Worm (Caenorhabditis elegans) whole organism, young adult: ENCODE data around the gene C03B1.13.

Experiments
- B0019.2 ChIP-seq: fragments of 200-800 bp; sonication (Bioruptor generic); conservative IDR thresholded peaks from 2 replicates; pipeline ENCODE4 v1.3.6; 2022; ENCODE audit warnings: missing genetic modification reagents, missing genetic modification characterization, missing compliant biosample characterization
- B0035.1 ChIP-seq: sonication (generic microtip); optimal IDR thresholded peaks from 2 replicates; lab custom pipeline; 2016; ENCODE audit warnings: missing genetic modification characterization, mild to moderate bottlenecking, missing compliant biosample characterization, missing genotype, missing genetic modification reagents
- B0336.3 ChIP-seq: fragments of 200-800 bp; sonication (Bioruptor generic); IDR thresholded peaks from 2 replicates; pipeline ENCODE4 v1.3.6; 2022; ENCODE audit warnings: missing genetic modification characterization, missing compliant biosample characterization
- F23B12.7 ChIP-seq: sonication (generic microtip); optimal IDR thresholded peaks from 2 replicates; lab custom pipeline; 2017; ENCODE audit warnings: missing genetic modification characterization, mild to moderate bottlenecking, missing compliant biosample characterization, antibody characterized with exemption, moderate library complexity; ENCODE audit not compliant: insufficient read depth
- K12H6.12 ChIP-seq: fragments of 200-800 bp; sonication (Bioruptor generic); optimal IDR thresholded peaks from 2 replicates; lab custom pipeline; 2018; ENCODE audit warnings: mild to moderate bottlenecking, missing genetic modification characterization, missing compliant biosample characterization
- T26A5.8 ChIP-seq: sonication (generic microtip); optimal IDR thresholded peaks from 2 replicates; lab custom pipeline; 2016; ENCODE audit warnings: missing genetic modification characterization, missing compliant biosample characterization
- Y95B8A.8 ChIP-seq: fragments of 200-800 bp; sonication (Bioruptor generic); IDR thresholded peaks from 2 replicates; pipeline ENCODE4 v1.3.6; 2022; ENCODE audit warnings: missing genetic modification reagents, missing genetic modification characterization, missing compliant biosample characterization
- ZK185.1 ChIP-seq: sonication (generic microtip); optimal IDR thresholded peaks from 2 replicates; lab custom pipeline; 2016; ENCODE audit warnings: mild to moderate bottlenecking, missing genetic modification characterization, missing compliant biosample characterization; ENCODE audit not compliant: poor library complexity, severe bottlenecking
- ama-1 ChIP-seq, 3 experiments: fragments of 150-350 bp in 1 of 3; sonication (generic microtip) in 2 of 3; optimal IDR thresholded peaks; 2 replicates each; lab custom pipeline; 2014 to 2018; ENCODE audit warnings: missing biosample characterization in 2 of 3, missing genetic modification characterization in 2 of 3, missing genetic modification reagents in 2 of 3
- aptf-3 ChIP-seq: fragments of 200-800 bp; sonication (Bioruptor generic); IDR thresholded peaks from 2 replicates; pipeline ENCODE4 v1.3.6; 2022; ENCODE audit warnings: missing genetic modification characterization, missing compliant biosample characterization
- attf-5 ChIP-seq: fragments of 200-800 bp; sonication (Bioruptor generic); optimal IDR thresholded peaks from 2 replicates; lab custom pipeline; 2018; ENCODE audit warnings: mild to moderate bottlenecking, missing genetic modification characterization, missing compliant biosample characterization
- ccch-3 ChIP-seq: fragments of 200-800 bp; sonication (Bioruptor generic); optimal IDR thresholded peaks from 2 replicates; lab custom pipeline; 2018; ENCODE audit warnings: mild to moderate bottlenecking, missing genetic modification characterization, missing compliant biosample characterization
- cebp-1 ChIP-seq, 2 experiments: fragments of 200-800 bp in 1 of 2; sonication (Bioruptor generic) in 1 of 2; sonication (generic microtip) in 1 of 2; IDR thresholded peaks in 1 of 2; optimal IDR thresholded peaks in 1 of 2; 2 replicates each; pipeline versions ENCODE4 v1.3.6 to Lab custom; 2017 to 2022; ENCODE audit warnings: missing compliant biosample characterization in 2 of 2, missing genetic modification characterization in 2 of 2, mild to moderate bottlenecking in 1 of 2, missing genetic modification reagents in 1 of 2, moderate library complexity in 1 of 2
- ceh-27 ChIP-seq: fragments of 200-800 bp; sonication (Bioruptor generic); optimal IDR thresholded peaks from 2 replicates; lab custom pipeline; 2018; ENCODE audit warnings: mild to moderate bottlenecking, missing genetic modification characterization, moderate library complexity, missing compliant biosample characterization
- ceh-58 ChIP-seq: fragments of 200-800 bp; sonication (Bioruptor generic); IDR thresholded peaks from 2 replicates; pipeline ENCODE4 v1.3.6; 2022; ENCODE audit warnings: missing genetic modification characterization, missing compliant biosample characterization
- ceh-79 ChIP-seq: sonication (generic microtip); optimal IDR thresholded peaks from 2 replicates; lab custom pipeline; 2017; ENCODE audit warnings: mild to moderate bottlenecking, missing genetic modification characterization, missing compliant biosample characterization
- chd-7 ChIP-seq: sonication (generic microtip); optimal IDR thresholded peaks from 2 replicates; lab custom pipeline; 2016; ENCODE audit warnings: mild to moderate bottlenecking, missing genetic modification characterization, moderate library complexity, missing compliant biosample characterization
- die-1 ChIP-seq: sonication (generic microtip); optimal IDR thresholded peaks from 2 replicates; lab custom pipeline; 2016; ENCODE audit warnings: missing genotype, mild to moderate bottlenecking, missing genetic modification characterization, missing compliant biosample characterization
- efl-1 ChIP-seq: fragments of 150-350 bp; optimal IDR thresholded peaks from 2 replicates; lab custom pipeline; 2014; ENCODE audit warnings: missing biosample characterization, missing genetic modification reagents, missing genetic modification characterization
- egl-18 ChIP-seq: fragments of 200-800 bp; sonication (Bioruptor generic); IDR thresholded peaks from 2 replicates; pipeline ENCODE4 v1.3.6; 2022; ENCODE audit warnings: missing genetic modification reagents, missing genetic modification characterization, missing compliant biosample characterization
- egrh-3 ChIP-seq: fragments of 200-800 bp; sonication (Bioruptor generic); IDR thresholded peaks from 2 replicates; pipeline ENCODE4 v1.3.6; 2022; ENCODE audit warnings: missing genetic modification reagents, missing genetic modification characterization, missing compliant biosample characterization
- ets-4 ChIP-seq: fragments of 200-800 bp; sonication (Bioruptor generic); optimal IDR thresholded peaks from 2 replicates; lab custom pipeline; 2018; ENCODE audit warnings: mild to moderate bottlenecking, missing genetic modification characterization, missing compliant biosample characterization
- hmg-1.2 ChIP-seq: fragments of 200-800 bp; sonication (Bioruptor generic); IDR thresholded peaks from 2 replicates; pipeline ENCODE4 v1.3.6; 2022; ENCODE audit warnings: missing genetic modification reagents, missing genetic modification characterization, missing compliant biosample characterization
- hrde-1 ChIP-seq: sonication (generic microtip); optimal IDR thresholded peaks from 2 replicates; lab custom pipeline; 2016; ENCODE audit warnings: missing genetic modification characterization, mild to moderate bottlenecking, missing compliant biosample characterization, moderate library complexity, missing genotype, missing genetic modification reagents, borderline replicate concordance
- lin-40 ChIP-seq: sonication (generic microtip); optimal IDR thresholded peaks from 2 replicates; lab custom pipeline; 2016; ENCODE audit warnings: missing genetic modification characterization, mild to moderate bottlenecking, missing compliant biosample characterization, missing genotype, missing genetic modification reagents
- lir-1 ChIP-seq: fragments of 200-800 bp; sonication (Bioruptor generic); conservative IDR thresholded peaks from 2 replicates; pipeline ENCODE4 v1.3.6; 2022; ENCODE audit warnings: missing genetic modification reagents, missing genetic modification characterization, missing compliant biosample characterization
- madf-10 ChIP-seq: sonication (generic microtip); optimal IDR thresholded peaks from 2 replicates; lab custom pipeline; 2016; ENCODE audit warnings: mild to moderate bottlenecking, missing genetic modification characterization, missing compliant biosample characterization
- madf-3 ChIP-seq: fragments of 200-800 bp; sonication (Bioruptor generic); IDR thresholded peaks from 2 replicates; pipeline ENCODE4 v1.3.6; 2022; ENCODE audit warnings: missing genetic modification reagents, missing genetic modification characterization, missing compliant biosample characterization
- mcd-1 ChIP-seq: fragments of 200-800 bp; sonication (Bioruptor generic); IDR thresholded peaks from 2 replicates; pipeline ENCODE4 v1.3.6; 2022; ENCODE audit warnings: missing genetic modification reagents, missing genetic modification characterization, missing compliant biosample characterization
- mes-4 ChIP-seq: sonication (generic microtip); optimal IDR thresholded peaks from 2 replicates; lab custom pipeline; 2016; ENCODE audit warnings: missing genotype, missing genetic modification characterization, missing compliant biosample characterization
- mxl-1 ChIP-seq: sonication (generic microtip); optimal IDR thresholded peaks from 2 replicates; lab custom pipeline; 2016; ENCODE audit warnings: missing genetic modification characterization, missing compliant biosample characterization
- nfyb-1 ChIP-seq: fragments of 200-800 bp; sonication (Bioruptor generic); IDR thresholded peaks from 2 replicates; pipeline ENCODE4 v1.3.6; 2022; ENCODE audit warnings: missing genetic modification reagents, missing genetic modification characterization, missing compliant biosample characterization
- nhr-80 ChIP-seq: sonication (generic microtip); optimal IDR thresholded peaks from 2 replicates; lab custom pipeline; 2016; ENCODE audit warnings: missing genetic modification characterization, missing compliant biosample characterization
- rcor-1 ChIP-seq: fragments of 200-800 bp; sonication (Bioruptor generic); IDR thresholded peaks from 2 replicates; pipeline ENCODE4 v1.3.6; 2022; ENCODE audit warnings: missing genetic modification reagents, missing genetic modification characterization, missing compliant biosample characterization
- repo-1 ChIP-seq: sonication (generic microtip); optimal IDR thresholded peaks from 2 replicates; lab custom pipeline; 2017; ENCODE audit warnings: mild to moderate bottlenecking, missing genetic modification characterization, missing compliant biosample characterization
- snpc-3.4 ChIP-seq: sonication (generic microtip); optimal IDR thresholded peaks from 2 replicates; lab custom pipeline; 2017; ENCODE audit warnings: missing genetic modification characterization, mild to moderate bottlenecking, missing compliant biosample characterization, antibody characterized with exemption, moderate library complexity, missing genotype, missing genetic modification reagents
- snpc-4 ChIP-seq, 5 experiments: fragments of 150-350 bp in 1 of 5; sonication (generic microtip) in 4 of 5; optimal IDR thresholded peaks; 2 replicates each; lab custom pipeline; 2014 to 2018; ENCODE audit warnings: missing genetic modification characterization in 5 of 5, missing biosample characterization in 3 of 5, antibody characterized with exemption in 2 of 5, mild to moderate bottlenecking in 2 of 5, missing compliant biosample characterization in 2 of 5, missing genotype in 2 of 5, moderate library complexity in 2 of 5, missing genetic modification reagents in 1 of 5
- sptf-2 ChIP-seq: fragments of 200-800 bp; sonication (Bioruptor generic); optimal IDR thresholded peaks from 2 replicates; lab custom pipeline; 2018; ENCODE audit warnings: mild to moderate bottlenecking, missing genetic modification characterization, missing compliant biosample characterization
- tbp1 ChIP-seq: fragments of 200-800 bp; sonication (Bioruptor generic); optimal IDR thresholded peaks from 2 replicates; lab custom pipeline; 2018; ENCODE audit warnings: mild to moderate bottlenecking, missing genetic modification characterization, missing compliant biosample characterization
- ztf-22 ChIP-seq: fragments of 200-800 bp; sonication (Bioruptor generic); optimal IDR thresholded peaks from 2 replicates; lab custom pipeline; 2018; ENCODE audit warnings: mild to moderate bottlenecking, missing genetic modification characterization, moderate library complexity, missing compliant biosample characterization
- ztf-26 ChIP-seq: sonication (generic microtip); optimal IDR thresholded peaks from 2 replicates; lab custom pipeline; 2017; ENCODE audit warnings: missing genetic modification characterization, missing compliant biosample characterization
- ztf-6 ChIP-seq: fragments of 200-800 bp; sonication (Bioruptor generic); IDR thresholded peaks from 2 replicates; pipeline ENCODE4 v1.3.6; 2022; ENCODE audit warnings: missing genetic modification reagents, missing genetic modification characterization, missing compliant biosample characterization

C03B1.13 gene

DNA sequence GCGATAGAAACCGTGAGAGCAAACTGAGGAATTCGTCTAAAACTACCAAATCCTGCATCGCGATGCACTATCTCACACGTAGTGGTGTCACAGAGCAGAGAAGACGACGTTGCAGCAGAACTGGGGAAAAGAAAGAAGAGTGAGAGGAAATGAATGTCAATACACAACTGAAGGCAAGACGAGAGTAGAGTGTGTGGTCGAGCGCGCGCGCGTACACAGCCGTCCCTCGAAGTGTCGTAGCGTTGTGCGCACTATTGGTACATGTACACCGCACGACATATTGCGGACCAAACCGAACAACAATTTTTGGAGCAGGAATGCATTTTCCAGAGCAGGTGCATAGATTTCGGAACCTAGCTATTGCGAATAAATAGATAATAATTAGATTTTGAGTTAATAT is 40.5 kb upstream of the C03B1.13 start (continued):
- 0 out of 2 replicates have a peak, but pooled peaks have one; percentile 34 for TF ChIP-seq mcd-1 (GFP tag; lab: Robert Waterston, UW)
- no peak for TF ChIP-seq ceh-79 (tag; lab: Kevin White, UChicago)
- TF ChIP-seq repo-1 = no peak
- TF ChIP-seq die-1 = peak; percentile 28
- 0 out of 2 replicates have a peak, but pooled peaks have one; percentile 25 for TF ChIP-seq ztf-6 (GFP tag; lab: Robert Waterston, UW)
- peak; percentile 34 for TF ChIP-seq madf-10 (tag; lab: Kevin White, UChicago)
- no peak for TF ChIP-seq ztf-26 (tag; lab: Kevin White, UChicago)
- 0 out of 2 replicates have a peak, but pooled peaks have one; percentile 52 for TF ChIP-seq madf-3 (GFP tag; lab: Robert Waterston, UW)
- TF ChIP-seq B0035.1 (tag; lab: Kevin White, UChicago) = no peak
- no peak for TF ChIP-seq B0019.2 (GFP tag; lab: Robert Waterston, UW)
- no peak for TF ChIP-seq snpc-4 (GFP tag; optimal IDR thresholded peaks at IDR 0.05; lab: Kevin White, UChicago)
- TF ChIP-seq snpc-4 (tag; optimal IDR thresholded peaks at IDR 0.05; lab: Kevin White, UChicago) = peak in 1 of 4 experiments; percentile 42
- TF ChIP-seq nfyb-1 (GFP tag; lab: Robert Waterston, UW) = peak; percentile 47; the same call in 1 of the 2 replicates
- no peak for TF ChIP-seq ccch-3 (GFP tag; lab: Kevin White, UChicago)
- peak; percentile 78 for TF ChIP-seq K12H6.12 (tag; lab: Kevin White, UChicago)
- no peak for TF ChIP-seq lir-1 (GFP tag; lab: Robert Waterston, UW)
- no peak for TF ChIP-seq lin-40 (tag; lab: Kevin White, UChicago)
- TF ChIP-seq ets-4 = peak; percentile 39
- TF ChIP-seq rcor-1 (GFP tag; lab: Robert Waterston, UW) = peak; percentile 25; the same call in 1 of the 2 replicates
- peak; percentile 23 for TF ChIP-seq chd-7 (tag; lab: Kevin White, UChicago)
- peak; percentile 23; the same call in 1 of the 2 replicates for TF ChIP-seq egrh-3 (GFP tag; lab: Robert Waterston, UW)
- peak; percentile 10 for TF ChIP-seq snpc-3.4 (tag; lab: Kevin White, UChicago)
- no peak for TF ChIP-seq mes-4 (tag; lab: Kevin White, UChicago)
- peak; percentile 38 for TF ChIP-seq tbp1 (GFP tag; lab: Kevin White, UChicago)
- no peak for TF ChIP-seq sptf-2 (GFP tag; lab: Kevin White, UChicago)
- TF ChIP-seq ZK185.1 = peak; percentile 25
- peak; percentile 61; the same call in 1 of the 2 replicates for TF ChIP-seq B0336.3 (GFP tag; lab: Robert Waterston, UW)
- TF ChIP-seq efl-1 (GFP tag; lab: Kevin White, UChicago) = peak; percentile 16
- TF ChIP-seq mxl-1 (tag; lab: Kevin White, UChicago) = no peak
- peak; percentile 75 for TF ChIP-seq ceh-27 (GFP tag; lab: Kevin White, UChicago)
- TF ChIP-seq attf-5 (GFP tag; lab: Kevin White, UChicago) = peak; percentile 32
- no peak for TF ChIP-seq ceh-58 (GFP tag; lab: Robert Waterston, UW)
- peak; percentile 38; the same call in 1 of the 2 replicates for TF ChIP-seq hmg-1.2 (GFP tag; lab: Robert Waterston, UW)
- TF ChIP-seq ztf-22 (GFP tag; lab: Kevin White, UChicago) = peak; percentile 36
- no peak for TF ChIP-seq hrde-1 (tag; lab: Kevin White, UChicago)
- no peak for TF ChIP-seq T26A5.8 (tag; lab: Kevin White, UChicago)

DNA sequence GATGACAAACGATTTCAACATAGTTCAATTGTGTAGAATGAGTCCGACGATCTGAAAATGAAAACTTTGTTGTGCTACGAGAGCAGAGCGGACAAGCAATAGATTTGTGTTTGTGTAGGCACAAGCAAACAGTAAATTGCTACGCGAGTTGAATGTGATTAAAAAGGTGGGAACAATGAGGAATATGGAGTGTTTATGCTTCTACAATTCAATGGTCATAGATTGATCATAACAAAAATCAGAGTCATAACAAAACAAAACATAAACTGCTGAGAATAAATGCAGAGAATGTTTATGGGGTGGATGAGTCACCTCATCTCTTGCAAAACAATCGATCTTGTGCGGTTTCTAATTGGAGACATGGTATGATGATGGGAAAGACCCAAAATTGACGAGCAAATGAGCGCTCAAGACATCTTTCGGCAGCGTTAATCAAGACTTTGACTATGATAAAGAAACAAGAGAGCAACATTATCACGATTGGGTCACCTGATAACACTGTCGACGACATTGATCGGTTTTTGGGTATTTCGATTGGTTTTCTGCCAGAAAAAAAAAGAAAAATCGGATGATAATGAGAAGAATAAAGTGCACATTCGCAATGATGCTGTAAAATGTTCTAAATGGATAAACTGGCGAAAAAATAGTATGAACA is 39.9 kb upstream of the C03B1.13 start, which contains the start of gene lmp-1:
lmp-1 (minus strand) TSS at position 51 of the 655 bp plus-strand sequence.
- TF ChIP-seq F23B12.7 (tag; lab: Kevin White, UChicago) (no peak), egl-18 (GFP tag; lab: Robert Waterston, UW) (no peak), nhr-80 (tag; lab: Kevin White, UChicago) (peak; percentile 27), aptf-3 (GFP tag; lab: Robert Waterston, UW) (no peak), Y95B8A.8 (GFP tag; lab: Robert Waterston, UW) (no peak), efl-1 (GFP tag; lab: Kevin White, UChicago) (no peak), ama-1 (optimal IDR thresholded peaks at IDR 0.05; lab: Kevin White, UChicago) (peak; percentile 74), ama-1 (GFP tag; optimal IDR thresholded peaks at IDR 0.05; lab: Kevin White, UChicago) (no peak), cebp-1 (GFP tag; IDR thresholded peaks at IDR 0.05; lab: Robert Waterston, UW) (no peak), cebp-1 (tag; optimal IDR thresholded peaks at IDR 0.05; lab: Kevin White, UChicago) (no peak)
- TF ChIP-seq, all 124 proteins: peak for 2
